Fruit fly (Drosophila melanogaster): ENCODE measurements around the gene CG15741.

Gene CG15741

dm6 chrX:11821946-11822345 lies 15.9 kb downstream of the CG15741 start (continued):
- TF ChIP-seq CG3919 (GFP tag; optimal IDR thresholded peaks at IDR 0.05) (peak; percentile 14), CG8319 (GFP tag; optimal IDR thresholded peaks at IDR 0.05) (no peak), CG11762 (GFP tag; optimal IDR thresholded peaks at IDR 0.05; ENCODE audit: insufficient read depth) (no peak), cyc (GFP tag; optimal IDR thresholded peaks at IDR 0.05) (no peak), CG4318 (GFP tag; optimal IDR thresholded peaks at IDR 0.05) (no peak), spab (GFP tag; optimal IDR thresholded peaks at IDR 0.05) (no peak), esn (GFP tag; optimal IDR thresholded peaks at IDR 0.05) (peak; percentile 23), CG6808 (GFP tag; optimal IDR thresholded peaks at IDR 0.05) (no peak), CG7368 (GFP tag; optimal IDR thresholded peaks at IDR 0.05) (no peak), salr (GFP tag; optimal IDR thresholded peaks at IDR 0.05) (no peak), svp (GFP tag) (peak; percentile 60), Gug (GFP tag; IDR thresholded peaks at IDR 0.05) (no peak), vri (GFP tag; optimal IDR thresholded peaks at IDR 0.05) (peak; percentile 20), CG6854 (GFP tag; optimal IDR thresholded peaks at IDR 0.05) (no peak)

dm6 chrX:11820284-11821075 lies 17.3 kb downstream of the CG15741 start:
- TF ChIP-seq net (GFP tag; optimal IDR thresholded peaks at IDR 0.05) (peak; percentile 59), CG8319 (GFP tag; optimal IDR thresholded peaks at IDR 0.05) (no peak), CG6276 (GFP tag; optimal IDR thresholded peaks at IDR 0.05) (peak; percentile 84), CG11762 (GFP tag; optimal IDR thresholded peaks at IDR 0.05; ENCODE audit: insufficient read depth) (peak; percentile 48), Eip78C (GFP tag) (peak; percentile 93), eg (GFP tag; IDR thresholded peaks at IDR 0.05) (peak; percentile 84), CG11294 (GFP tag; IDR thresholded peaks at IDR 0.05) (peak; percentile 84; the same call in 1 of the 2 replicates), dsx (GFP tag; optimal IDR thresholded peaks at IDR 0.05; ENCODE audit: poor library complexity, severe bottlenecking) (no peak), OdsH (GFP tag; optimal IDR thresholded peaks at IDR 0.05) (peak; percentile 73), CG9139 (GFP tag; optimal IDR thresholded peaks at IDR 0.05) (no peak), acj6 (GFP tag; optimal IDR thresholded peaks at IDR 0.05) (peak; percentile 55), Eip75B (GFP tag; optimal IDR thresholded peaks at IDR 0.05) (peak; percentile 50), Smox (GFP tag; optimal IDR thresholded peaks at IDR 0.05) (peak; percentile 39), CG8632 (GFP tag; optimal IDR thresholded peaks at IDR 0.05) (peak; percentile 5), CG4318 (GFP tag; optimal IDR thresholded peaks at IDR 0.05) (peak; percentile 82), fkh (GFP tag; optimal IDR thresholded peaks at IDR 0.05) (no peak), Gug (GFP tag; IDR thresholded peaks at IDR 0.05) (peak; percentile 76), fd59A (GFP tag; optimal IDR thresholded peaks at IDR 0.05) (no peak), CG3919 (GFP tag; optimal IDR thresholded peaks at IDR 0.05) (peak; percentile 66), Ets21C (GFP tag; optimal IDR thresholded peaks at IDR 0.05) (peak; percentile 18), spab (GFP tag; optimal IDR thresholded peaks at IDR 0.05) (no peak), Blimp-1 (GFP tag; optimal IDR thresholded peaks at IDR 0.05) (no peak), dac (GFP tag; optimal IDR thresholded peaks at IDR 0.05) (peak; percentile 85), CG6163 (GFP tag; IDR thresholded peaks at IDR 0.05) (peak; percentile 53), CG6854 (GFP tag; optimal IDR thresholded peaks at IDR 0.05) (no peak), lz (GFP tag; optimal IDR thresholded peaks at IDR 0.05) (peak; percentile 58), fd85E (GFP tag; optimal IDR thresholded peaks at IDR 0.05) (no peak), CG16779 (tag; optimal IDR thresholded peaks at IDR 0.05) (no peak), topi (GFP tag; optimal IDR thresholded peaks at IDR 0.05) (peak; percentile 63), CG6808 (GFP tag; optimal IDR thresholded peaks at IDR 0.05) (peak; percentile 0), pdm3 (GFP tag; optimal IDR thresholded peaks at IDR 0.05) (peak; percentile 78), salr (GFP tag; optimal IDR thresholded peaks at IDR 0.05) (peak; percentile 9 to 75), Lpt (GFP tag; optimal IDR thresholded peaks at IDR 0.05) (peak; percentile 77), Ets96B (tag; optimal IDR thresholded peaks at IDR 0.05) (peak; percentile 12), Sox15 (GFP tag; optimal IDR thresholded peaks at IDR 0.05) (peak; percentile 3), CG15336 (GFP tag; IDR thresholded peaks at IDR 0.05) (peak; percentile 89), Hr38 (GFP tag; optimal IDR thresholded peaks at IDR 0.05) (no peak), vri (GFP tag; optimal IDR thresholded peaks at IDR 0.05) (peak; percentile 7), Sox14 (GFP tag; optimal IDR thresholded peaks at IDR 0.05) (peak; percentile 53), CG32006 (GFP tag; optimal IDR thresholded peaks at IDR 0.05) (peak; percentile 93), CG34406 (GFP tag; optimal IDR thresholded peaks at IDR 0.05) (peak; percentile 22), CG3032 (tag; optimal IDR thresholded peaks at IDR 0.05) (peak; percentile 37), ss (GFP tag; optimal IDR thresholded peaks at IDR 0.05) (no peak)

Measured in whole organism, prepupa.